Fruit fly (Drosophila melanogaster): Measurements from ENCODE around the gene Ziz.

The Ziz gene

DNA sequence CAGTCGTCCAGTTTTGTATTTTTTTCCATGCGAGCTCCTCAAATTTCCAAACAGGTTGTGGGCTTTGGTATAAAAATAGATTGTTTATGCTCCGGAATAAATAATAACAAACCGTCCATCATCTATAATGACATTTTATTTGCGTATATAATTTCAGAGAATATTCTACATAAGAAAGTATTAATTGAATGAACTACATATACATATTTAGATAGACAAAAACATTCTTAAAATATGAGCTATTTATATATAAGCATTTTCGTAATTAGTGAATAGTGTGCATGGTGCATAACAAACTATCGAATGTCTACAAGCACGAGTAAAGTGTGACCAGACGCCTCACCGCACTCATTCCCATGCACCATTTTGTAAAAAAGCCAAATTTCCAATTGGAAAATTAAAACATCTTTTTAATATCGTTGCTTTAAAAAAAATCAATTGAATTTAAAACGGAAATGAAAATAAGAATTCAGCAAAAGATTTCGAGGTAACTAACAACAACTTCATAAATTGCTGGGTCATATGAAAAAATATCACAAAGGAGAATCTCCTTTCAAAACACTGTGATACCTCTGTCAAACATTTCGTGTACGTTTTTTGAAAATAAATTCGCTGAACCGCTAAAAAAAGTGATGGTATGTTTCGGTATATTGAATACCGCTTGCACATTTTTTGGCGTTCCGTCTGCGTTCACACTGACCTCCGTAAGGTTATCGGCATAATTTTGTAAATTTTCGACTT, 69.6 kb downstream of the Ziz start, which contains the start of gene muc (continued):
- TF ChIP-seq CG6791 (GFP tag; IDR thresholded peaks at IDR 0.05; ENCODE audit: partially characterized antibody), result peak; percentile 74
- TF ChIP-seq CG10979 (tag; optimal IDR thresholded peaks at IDR 0.05), result peak; percentile 44
- TF ChIP-seq Optix (GFP tag; IDR thresholded peaks at IDR 0.05), result no peak
- peak; percentile 70 for TF ChIP-seq CG32532 (GFP tag; IDR thresholded peaks at IDR 0.05)
- peak; percentile 19 for TF ChIP-seq HLH54F (GFP tag; optimal IDR thresholded peaks at IDR 0.05)
- no peak for TF ChIP-seq gro (GFP tag; optimal IDR thresholded peaks at IDR 0.05)
- no peak for TF ChIP-seq nom (GFP tag; optimal IDR thresholded peaks at IDR 0.05)
- peak; percentile 7 for TF ChIP-seq CG18764 (GFP tag; optimal IDR thresholded peaks at IDR 0.05)
- peak; percentile 46 for TF ChIP-seq Dref (GFP tag; IDR thresholded peaks at IDR 0.05)
- no peak for TF ChIP-seq al (GFP tag; IDR thresholded peaks at IDR 0.05)
- TF ChIP-seq unc-4 (GFP tag; IDR thresholded peaks at IDR 0.05; ENCODE audit: partially characterized antibody), result peak; percentile 56
- peak; percentile 54 for TF ChIP-seq Myb (GFP tag; optimal IDR thresholded peaks at IDR 0.05)
- TF ChIP-seq CG8290 (GFP tag; optimal IDR thresholded peaks at IDR 0.05), result no peak
- TF ChIP-seq CG8290 (tag; optimal IDR thresholded peaks at IDR 0.05), result peak in 1 of 2 experiments; percentile 73
- TF ChIP-seq CG17359 (tag; optimal IDR thresholded peaks at IDR 0.05), result peak; percentile 41
- TF ChIP-seq sr (GFP tag; IDR thresholded peaks at IDR 0.05), result no peak
- 0 out of 3 replicates have a peak, but pooled peaks have one; percentile 29 for TF ChIP-seq ci (GFP tag; IDR thresholded peaks at IDR 0.05)
- TF ChIP-seq CG14710 (tag; optimal IDR thresholded peaks at IDR 0.05), result peak; percentile 73
- TF ChIP-seq CG31388 (GFP tag; optimal IDR thresholded peaks at IDR 0.05), result no peak
- TF ChIP-seq ro (GFP tag; IDR thresholded peaks at IDR 0.05), result no peak
- TF ChIP-seq repo (GFP tag; optimal IDR thresholded peaks at IDR 0.05), result no peak
- no peak for TF ChIP-seq CG5953 (GFP tag; IDR thresholded peaks at IDR 0.05)
- TF ChIP-seq CG7271 (tag; optimal IDR thresholded peaks at IDR 0.05), result no peak
- peak; percentile 41 for TF ChIP-seq shn (GFP tag; optimal IDR thresholded peaks at IDR 0.05)
- no peak for TF ChIP-seq CG32767 (GFP tag; IDR thresholded peaks at IDR 0.05)
- TF ChIP-seq tio (GFP tag; optimal IDR thresholded peaks at IDR 0.05), result peak; percentile 42
- TF ChIP-seq CG8089 (GFP tag; optimal IDR thresholded peaks at IDR 0.05), result no peak
- TF ChIP-seq Elba2 (GFP tag; optimal IDR thresholded peaks at IDR 0.05), result peak; percentile 92
- TF ChIP-seq wdn (GFP tag; IDR thresholded peaks at IDR 0.05), result no peak
- TF ChIP-seq gfzf (GFP tag; optimal IDR thresholded peaks at IDR 0.05), result peak; percentile 89
- peak; percentile 10 for TF ChIP-seq HmgD (GFP tag; optimal IDR thresholded peaks at IDR 0.05)
- TF ChIP-seq CG6272 (GFP tag; IDR thresholded peaks at IDR 0.05), result no peak
- TF ChIP-seq Bteb2 (GFP tag; optimal IDR thresholded peaks at IDR 0.05), result no peak
- TF ChIP-seq bowl (GFP tag; IDR thresholded peaks at IDR 0.05), result no peak
- no peak for TF ChIP-seq CG6175 (GFP tag; IDR thresholded peaks at IDR 0.05)
- peak; percentile 38 for TF ChIP-seq lbe (GFP tag; optimal IDR thresholded peaks at IDR 0.05)
- TF ChIP-seq HLH3B (GFP tag; IDR thresholded peaks at IDR 0.05), result peak; percentile 45; the same call in 1 of the 2 replicates
- peak; percentile 71 for TF ChIP-seq stwl (tag; optimal IDR thresholded peaks at IDR 0.05)
- no peak for TF ChIP-seq CG12744 (GFP tag; optimal IDR thresholded peaks at IDR 0.05)
- no peak for TF ChIP-seq Sox100B (GFP tag; optimal IDR thresholded peaks at IDR 0.05)
- TF ChIP-seq pum (GFP tag; optimal IDR thresholded peaks at IDR 0.05), result peak; percentile 11
- no peak for TF ChIP-seq Taf1 (GFP tag; IDR thresholded peaks at IDR 0.05)
- TF ChIP-seq CG2129 (GFP tag; IDR thresholded peaks at IDR 0.05; ENCODE audit: partially characterized antibody), result peak; percentile 56
- peak; percentile 62 for TF ChIP-seq Ets97D (GFP tag; optimal IDR thresholded peaks at IDR 0.05)
- TF ChIP-seq Opbp (GFP tag; IDR thresholded peaks at IDR 0.05; ENCODE audit: partially characterized antibody), result peak; percentile 58; the same call in 1 of the 3 replicates
- TF ChIP-seq Ets65A (GFP tag), result peak; percentile 59
- peak; percentile 61 for TF ChIP-seq CG9437 (GFP tag; optimal IDR thresholded peaks at IDR 0.05)
- TF ChIP-seq abd-A (tag; optimal IDR thresholded peaks at IDR 0.05), result peak; percentile 53
- no peak for TF ChIP-seq psq (GFP tag; optimal IDR thresholded peaks at IDR 0.05)
- TF ChIP-seq bigmax (GFP tag; optimal IDR thresholded peaks at IDR 0.05), result no peak
- TF ChIP-seq fd96Cb (tag; optimal IDR thresholded peaks at IDR 0.05), result peak; percentile 4

Data from whole organism, embryonic.